Worm (Caenorhabditis elegans) whole organism, young adult: ENCODE measurements around the gene T13F2.6.

Experiments used
- F22D6.2 ChIP-seq: sonication (generic microtip); optimal IDR thresholded peaks from 2 replicates; lab custom pipeline; 2016; ENCODE audit warnings: mild to moderate bottlenecking, missing genetic modification characterization, missing compliant biosample characterization
- F52B5.7 ChIP-seq: sonication (generic microtip); optimal IDR thresholded peaks from 2 replicates; lab custom pipeline; 2016; ENCODE audit warnings: mild to moderate bottlenecking, missing genetic modification characterization, missing compliant biosample characterization
- K12H6.12 ChIP-seq: fragments of 200-800 bp; sonication (Bioruptor generic); optimal IDR thresholded peaks from 2 replicates; lab custom pipeline; 2018; ENCODE audit warnings: mild to moderate bottlenecking, missing genetic modification characterization, missing compliant biosample characterization
- Y53G8AR.9 ChIP-seq: fragments of 200-800 bp; sonication (Bioruptor generic); conservative IDR thresholded peaks from 2 replicates; pipeline ENCODE4 v1.3.6; 2022; ENCODE audit warnings: missing genetic modification reagents, missing genetic modification characterization, missing compliant biosample characterization
- Y56A3A.18 ChIP-seq: fragments of 200-800 bp; sonication (Bioruptor generic); IDR thresholded peaks from 2 replicates; pipeline ENCODE4 v1.3.6; 2022; ENCODE audit warnings: missing genetic modification reagents, missing genetic modification characterization, missing compliant biosample characterization
- lin-54 ChIP-seq: fragments of 200-800 bp; sonication (Bioruptor generic); optimal IDR thresholded peaks from 2 replicates; lab custom pipeline; 2018; ENCODE audit warnings: mild to moderate bottlenecking, missing genetic modification characterization, missing compliant biosample characterization
- madf-6 ChIP-seq: fragments of 200-800 bp; sonication (Bioruptor generic); IDR thresholded peaks from 2 replicates; pipeline ENCODE4 v1.3.6; 2022; ENCODE audit warnings: missing genetic modification reagents, missing genetic modification characterization, missing compliant biosample characterization
- madf-8 ChIP-seq: fragments of 200-800 bp; sonication (Bioruptor generic); conservative IDR thresholded peaks from 2 replicates; pipeline ENCODE4 v1.3.6; 2022; ENCODE audit warnings: missing genetic modification reagents, missing genetic modification characterization, missing compliant biosample characterization
- pha-4 ChIP-seq: fragments of 150-350 bp; sonication (generic microtip); optimal IDR thresholded peaks from 2 replicates; lab custom pipeline; 2014; ENCODE audit warnings: missing biosample characterization, missing genetic modification reagents, missing genetic modification characterization
- rec-8 ChIP-seq, 2 experiments: sonication (generic microtip); optimal IDR thresholded peaks; 2 replicates each; lab custom pipeline; 2016; ENCODE audit warnings: mild to moderate bottlenecking in 2 of 2, missing genetic modification characterization in 2 of 2, missing genetic modification reagents in 2 of 2, missing genotype in 2 of 2, missing biosample characterization in 1 of 2, missing compliant biosample characterization in 1 of 2, moderate library complexity in 1 of 2
- unc-62 ChIP-seq: fragments of 150-350 bp; optimal IDR thresholded peaks from 2 replicates; lab custom pipeline; 2014; ENCODE audit warnings: missing biosample characterization, missing genetic modification reagents, missing genetic modification characterization
- ztf-26 ChIP-seq: sonication (generic microtip); optimal IDR thresholded peaks from 2 replicates; lab custom pipeline; 2017; ENCODE audit warnings: missing genetic modification characterization, missing compliant biosample characterization

- TF ChIP-seq Y56A3A.18 (GFP tag; lab: Robert Waterston, UW) = no peak
- no peak for TF ChIP-seq F22D6.2 (tag; lab: Kevin White, UChicago)
- TF ChIP-seq rec-8 (tag; optimal IDR thresholded peaks at IDR 0.05; lab: Kevin White, UChicago) = no peak
- TF ChIP-seq madf-8 (GFP tag; lab: Robert Waterston, UW) = no peak
- TF ChIP-seq Y53G8AR.9 (GFP tag; lab: Robert Waterston, UW) = no peak
- TF ChIP-seq K12H6.12 (tag; lab: Kevin White, UChicago) = no peak
- no peak for TF ChIP-seq unc-62 (GFP tag; lab: Kevin White, UChicago)
- no peak for TF ChIP-seq ztf-26 (tag; lab: Kevin White, UChicago)
- TF ChIP-seq lin-54 (GFP tag; lab: Kevin White, UChicago) = no peak
- TF ChIP-seq madf-6 (GFP tag; lab: Robert Waterston, UW) = no peak
- TF ChIP-seq pha-4 (tag; lab: Kevin White, UChicago) = no peak
- no peak for TF ChIP-seq F52B5.7 (tag; lab: Kevin White, UChicago)
Observed at ce11 chrIV:9762667-9763173, 15.4 kb upstream of the T13F2.6 start.
